Worm (Caenorhabditis elegans) whole organism, midembryonic: ENCODE measurements around the gene T01B7.13.

Experiments
- T22C8.4 ChIP-seq: fragments of 200-800 bp; sonication (Bioruptor generic); IDR thresholded peaks from 2 replicates; pipeline ENCODE4 v1.3.6; 2022; ENCODE audit warnings: missing genetic modification characterization, missing compliant biosample characterization
- cog-1 ChIP-seq: sonication (generic microtip); optimal IDR thresholded peaks from 2 replicates; lab custom pipeline; 2016; ENCODE audit warnings: missing genetic modification characterization, missing compliant biosample characterization
- flt-1 ChIP-seq: fragments of 200-800 bp; sonication (Bioruptor generic); IDR thresholded peaks from 2 replicates; pipeline ENCODE4 v1.3.6; 2022; ENCODE audit warnings: missing genetic modification characterization, missing compliant biosample characterization
- klf-2 ChIP-seq: fragments of 200-800 bp; sonication (Bioruptor generic); conservative IDR thresholded peaks from 2 replicates; pipeline ENCODE4 v1.3.6; 2022; ENCODE audit warnings: missing genetic modification reagents, missing genetic modification characterization, missing compliant biosample characterization
- med-1 ChIP-seq: sonication (generic microtip); optimal IDR thresholded peaks from 2 replicates; lab custom pipeline; 2017; ENCODE audit warnings: missing genetic modification characterization, mild to moderate bottlenecking, missing compliant biosample characterization, antibody characterized with exemption, missing genetic modification reagents; ENCODE audit not compliant: insufficient read depth
- ref-1 ChIP-seq: fragments of 200-800 bp; sonication (Bioruptor generic); conservative IDR thresholded peaks from 2 replicates; pipeline ENCODE4 v1.3.6; 2022; ENCODE audit warnings: missing genetic modification reagents, missing genetic modification characterization, missing compliant biosample characterization
- tab-1 ChIP-seq: fragments of 200-800 bp; sonication (Bioruptor generic); IDR thresholded peaks from 2 replicates; pipeline ENCODE4 v1.3.6; 2022; ENCODE audit warnings: missing genetic modification characterization, missing compliant biosample characterization
- ztf-23 ChIP-seq: fragments of 200-800 bp; sonication (Bioruptor generic); IDR thresholded peaks from 2 replicates; pipeline ENCODE4 v1.3.6; 2022; ENCODE audit warnings: missing genetic modification reagents, missing genetic modification characterization, missing compliant biosample characterization
- ztf-29 ChIP-seq: fragments of 200-800 bp; sonication (Bioruptor generic); IDR thresholded peaks from 2 replicates; pipeline ENCODE4 v1.3.6; 2022; ENCODE audit warnings: missing genetic modification reagents, missing genetic modification characterization, missing compliant biosample characterization

The T01B7.13 gene

ce11 chrII:8738955-8739354 is 23.8 kb downstream of the T01B7.13 start:
- no peak for TF ChIP-seq ztf-29

ce11 chrII:8740326-8740949 is 25.2 kb downstream of the T01B7.13 start:
- TF ChIP-seq med-1 (GFP tag; lab: Kevin White, UChicago) (no peak), klf-2 (GFP tag; lab: Robert Waterston, UW) (no peak), flt-1 (GFP tag; lab: Robert Waterston, UW) (no peak), ztf-23 (no peak), ref-1 (no peak), ztf-29 (no peak), tab-1 (GFP tag; lab: Robert Waterston, UW) (no peak), cog-1 (no peak), T22C8.4 (GFP tag; lab: Robert Waterston, UW) (no peak)

ce11 chrII:8741277-8741676 is 26.1 kb downstream of the T01B7.13 start:
- TF ChIP-seq T22C8.4 (GFP tag; lab: Robert Waterston, UW) (no peak), ztf-23 (no peak), tab-1 (GFP tag; lab: Robert Waterston, UW) (no peak), ztf-29 (no peak), cog-1 (no peak), ref-1 (no peak), flt-1 (GFP tag; lab: Robert Waterston, UW) (no peak), klf-2 (GFP tag; lab: Robert Waterston, UW) (no peak), med-1 (GFP tag; lab: Kevin White, UChicago) (no peak)

ce11 chrII:8742006-8742847 is 27.0 kb downstream of the T01B7.13 start:
- no peak for TF ChIP-seq flt-1 (GFP tag; lab: Robert Waterston, UW)
- TF ChIP-seq ztf-29, result no peak
- TF ChIP-seq tab-1 (GFP tag; lab: Robert Waterston, UW), result no peak
- TF ChIP-seq T22C8.4 (GFP tag; lab: Robert Waterston, UW), result no peak
- TF ChIP-seq klf-2 (GFP tag; lab: Robert Waterston, UW), result no peak
- TF ChIP-seq cog-1, result no peak
- TF ChIP-seq ref-1, result no peak
- no peak for TF ChIP-seq ztf-23
- no peak for TF ChIP-seq med-1 (GFP tag; lab: Kevin White, UChicago)

ce11 chrII:8742972-8743371 is 27.8 kb downstream of the T01B7.13 start:
- TF ChIP-seq flt-1 (GFP tag; lab: Robert Waterston, UW) (no peak), med-1 (GFP tag; lab: Kevin White, UChicago) (no peak), ztf-29 (no peak), klf-2 (GFP tag; lab: Robert Waterston, UW) (no peak), ref-1 (no peak), tab-1 (GFP tag; lab: Robert Waterston, UW) (no peak), ztf-23 (no peak), cog-1 (no peak), T22C8.4 (GFP tag; lab: Robert Waterston, UW) (no peak)

- no peak for TF ChIP-seq flt-1 (GFP tag; lab: Robert Waterston, UW)
- 0 out of 2 replicates have a peak, but pooled peaks have one; percentile 22 for TF ChIP-seq T22C8.4 (GFP tag; lab: Robert Waterston, UW)
Observed at ce11 chrII:8743379-8744173, 28.4 kb downstream of the T01B7.13 start, which contains the start of gene mak-1. Gene mak-1 (plus strand): TSS chrII:8744071.

- TF ChIP-seq klf-2 (GFP tag; lab: Robert Waterston, UW) (no peak), med-1 (GFP tag; lab: Kevin White, UChicago) (no peak), flt-1 (GFP tag; lab: Robert Waterston, UW) (no peak), ztf-29 (no peak), tab-1 (GFP tag; lab: Robert Waterston, UW) (no peak), T22C8.4 (GFP tag; lab: Robert Waterston, UW) (no peak), cog-1 (no peak), ztf-23 (no peak), ref-1 (no peak)
Observed at ce11 chrII:8744555-8745448, 29.6 kb downstream of the T01B7.13 start.

- no peak for TF ChIP-seq flt-1 (GFP tag; lab: Robert Waterston, UW)
- no peak for TF ChIP-seq klf-2 (GFP tag; lab: Robert Waterston, UW)
- TF ChIP-seq ztf-29, result no peak
- TF ChIP-seq T22C8.4 (GFP tag; lab: Robert Waterston, UW), result no peak
- no peak for TF ChIP-seq med-1 (GFP tag; lab: Kevin White, UChicago)
- no peak for TF ChIP-seq ref-1
- no peak for TF ChIP-seq ztf-23
- no peak for TF ChIP-seq tab-1 (GFP tag; lab: Robert Waterston, UW)
Observed at ce11 chrII:8745449-8746297, 30.5 kb downstream of the T01B7.13 start.
